Worm (Caenorhabditis elegans): ENCODE measurements around the gene hlh-6.

hlh-6 gene

DNA sequence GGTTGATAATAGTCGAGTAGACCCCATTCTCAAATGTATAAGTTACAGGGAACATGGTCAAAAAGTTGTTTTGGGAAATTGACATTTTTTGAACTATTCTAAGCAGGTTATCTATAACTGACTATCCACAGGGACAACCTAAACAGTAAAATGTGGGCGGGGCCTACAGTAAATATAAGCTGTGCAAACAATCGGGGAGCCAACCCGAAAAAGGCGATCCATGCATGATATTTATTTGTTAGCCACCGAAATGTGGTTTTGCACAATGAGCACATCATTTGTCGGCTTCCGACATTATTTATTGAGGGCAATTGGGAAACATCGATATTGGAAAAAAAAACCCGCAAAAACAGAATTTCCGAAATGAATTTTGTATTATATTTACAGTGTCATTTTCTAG lies at the start of gene hlh-6:
TSS of gene hlh-6 (minus strand) at position 101 of the 400 bp plus-strand sequence.
- TF ChIP-seq ztf-11 (tag; optimal IDR thresholded peaks at IDR 0.05) (no peak), zag-1 (tag; optimal IDR thresholded peaks at IDR 0.05) (no peak), nhr-11 (tag; optimal IDR thresholded peaks at IDR 0.05) (no peak), F13H6.1 (tag; optimal IDR thresholded peaks at IDR 0.05) (no peak), nhr-129 (tag; optimal IDR thresholded peaks at IDR 0.05) (no peak), skn-1 (tag; optimal IDR thresholded peaks at IDR 0.05) (no peak), lin-13 (GFP tag; optimal IDR thresholded peaks at IDR 0.05) (no peak), unc-39 (tag; optimal IDR thresholded peaks at IDR 0.05) (no peak), nhr-237 (tag; optimal IDR thresholded peaks at IDR 0.05) (no peak), peb-1 (tag; optimal IDR thresholded peaks at IDR 0.05) (no peak), ama-1 (optimal IDR thresholded peaks at IDR 0.05) (no peak), mbf-1 (tag; optimal IDR thresholded peaks at IDR 0.05) (no peak), ztf-4 (tag; optimal IDR thresholded peaks at IDR 0.05) (no peak), blmp-1 (tag; optimal IDR thresholded peaks at IDR 0.05; ENCODE audit: insufficient read depth) (no peak), aly-2 (tag; optimal IDR thresholded peaks at IDR 0.05) (no peak), ztf-1 (GFP tag; conservative IDR thresholded peaks at IDR 0.05) (no peak), unc-55 (GFP tag; optimal IDR thresholded peaks at IDR 0.05) (no peak)

DNA sequence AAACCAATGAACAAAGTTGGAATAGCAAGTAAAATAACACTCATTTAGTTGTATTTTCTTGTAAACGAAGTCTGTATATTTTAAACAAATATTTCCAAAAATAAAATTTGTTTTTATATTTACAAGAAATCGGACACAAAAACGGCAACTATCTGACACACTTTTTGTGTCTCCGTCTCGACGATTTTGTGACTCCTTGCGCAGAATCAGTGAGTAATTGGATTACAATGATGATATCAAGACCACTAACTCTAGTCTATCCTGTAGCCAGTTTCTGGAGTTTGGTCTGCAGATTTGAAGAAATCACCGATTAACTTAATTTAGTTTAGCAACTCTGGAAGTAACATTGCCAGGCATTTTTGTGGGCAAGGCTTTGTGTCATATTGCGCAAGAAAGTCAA lies 48.2 kb upstream of the hlh-6 start, which contains the start of gene cyp-13A10:
TSS of gene cyp-13A10 (minus strand) at position 88 of the 400 bp plus-strand sequence.
- TF ChIP-seq nhr-77 (tag; optimal IDR thresholded peaks at IDR 0.05) = no peak
- peak; percentile 22 for TF ChIP-seq fos-1 (tag; optimal IDR thresholded peaks at IDR 0.05)

DNA sequence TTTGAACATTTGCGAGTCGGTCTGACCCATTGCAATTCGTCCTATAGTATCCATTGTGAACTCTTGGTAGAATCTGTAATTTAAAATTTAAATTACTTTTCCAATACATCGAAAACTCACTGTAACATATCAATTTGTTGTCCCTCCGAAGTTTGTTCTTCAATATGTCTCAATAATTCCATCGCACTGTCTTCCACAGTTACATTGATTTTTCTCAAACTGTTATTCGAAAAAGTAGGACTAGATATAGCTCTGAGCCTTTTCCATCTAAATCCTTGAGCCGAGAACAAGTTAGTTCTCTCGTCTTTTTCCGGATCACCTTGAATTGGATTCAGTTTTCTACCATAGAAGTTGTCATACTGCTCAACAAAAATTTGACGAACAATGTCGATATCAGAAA lies 47.5 kb upstream of the hlh-6 start:
- no peak for TF ChIP-seq crh-2 (tag; optimal IDR thresholded peaks at IDR 0.05)
- TF ChIP-seq snpc-4 (tag; optimal IDR thresholded peaks at IDR 0.05) = no peak

DNA sequence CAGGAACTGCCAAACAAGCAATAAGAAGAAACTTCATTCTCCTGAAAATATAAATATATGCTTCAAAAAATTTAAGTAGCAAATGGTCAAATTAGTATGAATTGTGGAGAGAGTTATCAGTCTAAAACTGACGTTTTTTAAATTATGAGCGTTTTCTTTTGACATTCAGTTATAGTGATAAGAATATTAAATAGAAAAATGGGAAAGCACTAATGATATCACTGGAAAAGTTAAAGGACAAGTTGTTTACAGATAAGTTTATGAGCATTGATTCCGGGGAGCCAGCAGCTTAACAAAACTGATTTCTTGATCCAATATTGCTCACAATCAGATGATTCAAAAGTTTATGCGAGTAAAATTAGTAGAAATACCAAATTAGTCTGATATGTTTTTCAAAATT lies 45.8 kb upstream of the hlh-6 start, which contains the start of gene ZK1320.3:
TSS of gene ZK1320.3 (minus strand) at position 41 of the 400 bp plus-strand sequence.
- no peak for TF ChIP-seq sma-3 (GFP tag; optimal IDR thresholded peaks at IDR 0.05)
- peak; percentile 87 for TF ChIP-seq fos-1 (tag; optimal IDR thresholded peaks at IDR 0.05)
- no peak for TF ChIP-seq nhr-237 (tag; optimal IDR thresholded peaks at IDR 0.05)
- TF ChIP-seq mbf-1 (tag; optimal IDR thresholded peaks at IDR 0.05) = no peak

DNA sequence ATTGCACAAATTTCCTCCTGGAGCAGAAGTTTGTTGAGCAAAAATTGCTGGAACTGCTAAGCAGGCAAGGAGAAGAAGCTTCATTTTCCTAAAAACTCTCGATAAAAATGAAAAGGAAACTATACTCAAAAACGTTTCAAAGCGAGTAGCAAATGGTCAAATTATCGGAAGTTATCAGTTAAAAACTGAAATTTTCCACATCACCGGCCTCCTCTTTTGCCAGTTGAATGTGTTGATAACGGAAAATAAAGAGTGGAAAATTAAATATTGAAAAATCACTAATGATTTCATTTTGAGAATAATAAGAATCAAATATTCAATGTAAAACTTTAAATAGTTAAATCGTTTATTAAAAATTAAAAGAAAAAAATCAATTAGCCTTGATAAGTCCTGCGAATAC lies 44.3 kb upstream of the hlh-6 start, which contains the start of gene ZK1320.2:
TSS of gene ZK1320.2 (minus strand) at position 88 of the 400 bp plus-strand sequence.
- TF ChIP-seq lsy-2 (tag; optimal IDR thresholded peaks at IDR 0.05) (no peak), crh-2 (tag; optimal IDR thresholded peaks at IDR 0.05) (peak; percentile 52), blmp-1 (tag; optimal IDR thresholded peaks at IDR 0.05; ENCODE audit: insufficient read depth) (no peak), nhr-12 (tag; optimal IDR thresholded peaks at IDR 0.05) (no peak), ZK546.5 (tag; optimal IDR thresholded peaks at IDR 0.05) (no peak), ceh-82 (tag; optimal IDR thresholded peaks at IDR 0.05) (no peak), sem-4 (tag; optimal IDR thresholded peaks at IDR 0.05) (no peak), fos-1 (tag; optimal IDR thresholded peaks at IDR 0.05) (peak; percentile 79)

DNA sequence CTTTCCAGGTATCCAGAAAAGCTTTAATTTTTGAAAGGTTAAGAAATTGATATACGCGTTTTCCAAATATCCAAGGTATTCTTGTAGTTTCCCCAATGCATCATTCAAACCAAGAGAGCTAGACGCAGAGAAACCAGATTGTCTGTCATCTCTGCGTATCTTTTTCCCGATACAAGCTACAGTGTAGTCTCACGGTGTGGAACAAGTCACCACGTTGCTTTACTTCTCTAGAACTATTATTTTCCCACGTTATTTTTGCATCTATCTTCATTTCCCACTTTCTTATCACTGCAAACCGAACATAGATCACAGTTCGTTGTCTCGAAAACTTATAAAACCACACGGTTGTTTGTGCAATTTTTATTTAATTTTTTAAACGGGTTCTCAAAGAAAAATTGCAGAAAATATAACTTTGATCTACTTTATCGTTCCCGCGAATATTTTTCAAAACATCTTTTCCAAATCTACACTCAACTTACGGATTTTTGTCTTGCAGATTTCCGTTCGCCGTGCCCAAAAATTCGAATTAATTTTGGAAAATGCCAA lies 41.7 kb upstream of the hlh-6 start, which contains the start of gene gstk-1:
TSS of gene gstk-1 (plus strand) at position 496 of the 546 bp plus-strand sequence.
- TF ChIP-seq sma-9 (GFP tag; optimal IDR thresholded peaks at IDR 0.05) (peak; percentile 89), sma-9 (tag; optimal IDR thresholded peaks at IDR 0.05) (no peak), nhr-25 (tag; optimal IDR thresholded peaks at IDR 0.05) (no peak), F13H6.1 (tag; optimal IDR thresholded peaks at IDR 0.05) (peak; percentile 11), ama-1 (optimal IDR thresholded peaks at IDR 0.05) (no peak), ztf-4 (tag; optimal IDR thresholded peaks at IDR 0.05) (no peak), Y55F3AM.14 (GFP tag; optimal IDR thresholded peaks at IDR 0.05) (no peak), nhr-11 (tag; optimal IDR thresholded peaks at IDR 0.05) (no peak), dmd-4 (tag; optimal IDR thresholded peaks at IDR 0.05) (no peak), peb-1 (tag; optimal IDR thresholded peaks at IDR 0.05) (no peak), unc-39 (tag; optimal IDR thresholded peaks at IDR 0.05) (no peak), fos-1 (tag; optimal IDR thresholded peaks at IDR 0.05) (peak; percentile 44), ztf-11 (tag; optimal IDR thresholded peaks at IDR 0.05) (no peak), unc-55 (GFP tag; optimal IDR thresholded peaks at IDR 0.05) (no peak), blmp-1 (tag; optimal IDR thresholded peaks at IDR 0.05; ENCODE audit: insufficient read depth) (peak; percentile 25), nhr-23 (tag; optimal IDR thresholded peaks at IDR 0.05) (no peak), elt-1 (tag; optimal IDR thresholded peaks at IDR 0.05) (no peak), nhr-12 (tag; optimal IDR thresholded peaks at IDR 0.05) (no peak), skn-1 (tag; optimal IDR thresholded peaks at IDR 0.05) (no peak), zag-1 (tag; optimal IDR thresholded peaks at IDR 0.05) (no peak), ceh-82 (tag; optimal IDR thresholded peaks at IDR 0.05) (no peak), C34F6.9 (tag; optimal IDR thresholded peaks at IDR 0.05) (no peak), ceh-16 (tag; optimal IDR thresholded peaks at IDR 0.05) (no peak), nhr-6 (tag; optimal IDR thresholded peaks at IDR 0.05) (no peak), nhr-77 (tag; optimal IDR thresholded peaks at IDR 0.05) (no peak), mdl-1 (tag; optimal IDR thresholded peaks at IDR 0.05) (peak in 1 of 2 experiments; percentile 42), lsy-2 (tag; optimal IDR thresholded peaks at IDR 0.05) (peak in 1 of 2 experiments; percentile 35), lin-11 (tag; optimal IDR thresholded peaks at IDR 0.05) (no peak), elt-3 (tag; optimal IDR thresholded peaks at IDR 0.05) (no peak), lin-39 (tag; optimal IDR thresholded peaks at IDR 0.05) (no peak)

Data from whole organism, L2 larva.